Worm (Caenorhabditis elegans): ENCODE measurements around the gene Y47D7A.7.

DNA sequence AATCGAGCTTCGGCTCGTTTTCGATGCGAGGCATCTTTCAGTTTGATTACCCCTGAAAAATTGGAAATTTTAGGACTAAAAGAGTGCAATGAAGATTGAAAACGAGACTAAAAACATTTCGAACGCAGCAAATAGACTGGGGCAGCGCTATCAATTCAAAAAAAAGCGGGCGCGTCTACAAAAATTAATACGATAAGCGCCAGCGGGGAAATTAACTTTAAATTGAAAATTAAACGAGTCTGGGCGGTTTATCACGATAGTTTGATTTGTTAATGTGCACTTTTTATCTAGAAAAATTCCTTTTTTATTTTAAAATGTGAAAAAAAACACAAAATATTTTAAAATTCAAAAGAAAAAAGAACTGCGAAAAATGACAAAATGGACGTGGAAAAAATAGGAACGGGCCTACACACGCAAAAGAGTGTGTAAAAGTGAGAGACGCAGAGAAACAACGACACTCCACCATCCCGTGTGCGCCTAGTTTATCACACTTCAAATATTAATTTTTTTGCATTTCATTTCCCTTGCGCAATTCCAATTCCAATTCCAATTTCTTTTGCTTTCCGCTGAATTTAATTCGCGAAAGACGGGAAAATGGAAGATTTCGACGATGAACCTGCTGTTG lies 48.2 kb downstream of the Y47D7A.7 start, which contains the start of the genes gmpr-1 and fipp-1:
- TF ChIP-seq nhr-77 (tag; optimal IDR thresholded peaks at IDR 0.05) (no peak), snpc-4 (tag; optimal IDR thresholded peaks at IDR 0.05) (no peak), ceh-82 (tag; optimal IDR thresholded peaks at IDR 0.05) (no peak), sem-4 (tag; optimal IDR thresholded peaks at IDR 0.05) (no peak)
